Worm (Caenorhabditis elegans): Measurements from ENCODE around the gene F11F1.1.

DNA sequence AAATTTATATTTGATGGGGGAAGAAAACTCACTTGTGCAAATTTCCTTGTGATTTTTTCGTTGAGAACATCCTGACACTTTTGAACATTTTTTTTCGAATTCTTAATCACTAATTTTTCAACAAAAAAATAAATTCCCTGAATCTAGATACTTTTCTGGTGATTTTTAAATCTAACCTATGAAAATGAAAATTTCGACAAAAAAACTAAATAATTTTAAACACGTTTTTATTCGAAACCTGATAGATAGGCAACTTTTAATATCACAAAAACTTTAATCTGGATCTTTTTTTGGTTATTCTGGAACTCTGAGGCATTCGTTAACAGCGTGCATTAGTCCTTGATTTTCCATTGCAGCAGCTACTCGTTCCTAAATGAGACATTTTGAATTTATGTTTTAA lies 41.5 kb downstream of the F11F1.1 start, which contains the start of gene F45G2.9:
- TF ChIP-seq T22C8.4 (GFP tag; IDR thresholded peaks at IDR 0.05) (no peak), klf-2 (GFP tag; conservative IDR thresholded peaks at IDR 0.05) (no peak), flt-1 (GFP tag; IDR thresholded peaks at IDR 0.05) (no peak), ztf-23 (GFP tag; IDR thresholded peaks at IDR 0.05) (no peak), ref-1 (GFP tag; conservative IDR thresholded peaks at IDR 0.05) (no peak), ztf-29 (GFP tag; IDR thresholded peaks at IDR 0.05) (no peak)
